Worm (Caenorhabditis elegans) whole organism, L4/young adult: ENCODE results near the gene B0304.2.

Experiments
- W03F9.2 ChIP-seq: fragments of 150-350 bp; optimal IDR thresholded peaks from 2 replicates; lab custom pipeline; 2014; ENCODE audit warnings: missing biosample characterization, missing genetic modification characterization
- dao-5 ChIP-seq: sonication (generic microtip); optimal IDR thresholded peaks from 2 replicates; lab custom pipeline; 2016; ENCODE audit warnings: missing genotype, missing genetic modification characterization, moderate library complexity, missing compliant biosample characterization
- him-1 ChIP-seq: sonication (generic microtip); optimal IDR thresholded peaks from 2 replicates; lab custom pipeline; 2016; ENCODE audit warnings: missing genotype, missing genetic modification reagents, missing genetic modification characterization, missing compliant biosample characterization

DNA sequence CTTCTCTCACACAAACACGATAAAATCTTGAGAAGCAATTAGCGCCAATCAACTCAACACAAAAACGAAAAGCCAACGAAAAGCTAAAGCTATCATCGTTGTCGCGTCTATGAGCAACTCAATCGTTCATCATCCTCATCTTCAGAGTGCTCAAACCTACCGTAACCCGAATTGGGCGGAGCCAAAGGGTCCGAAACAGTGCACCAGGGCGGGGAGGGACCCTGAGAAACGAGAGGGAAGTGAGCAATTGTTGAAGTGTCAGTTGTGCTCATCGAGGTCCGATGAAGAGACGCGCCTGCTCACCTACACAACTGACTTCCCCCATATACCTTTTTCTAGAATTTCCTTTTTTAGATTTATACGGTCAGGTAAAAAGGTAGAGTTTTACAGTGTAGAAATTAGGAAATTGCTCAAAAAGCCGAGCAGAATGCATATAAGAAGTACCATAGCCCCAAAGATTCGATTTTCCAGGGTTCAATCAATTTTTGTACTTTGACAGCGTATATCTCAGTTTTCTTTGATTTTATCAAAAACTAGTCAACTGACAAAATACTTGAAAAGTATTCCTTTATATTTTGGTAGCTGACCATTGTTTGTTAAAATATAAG is 5.0 kb upstream of the B0304.2 start, which contains the start of gene hlh-1:
- TF ChIP-seq W03F9.2 (tag; lab: Kevin White, UChicago) = no peak
- no peak for TF ChIP-seq him-1
- no peak for TF ChIP-seq dao-5 (tag; lab: Kevin White, UChicago)
